Fruit fly (Drosophila melanogaster) whole organism, prepupa: ENCODE measurements around the gene Polr1F.
A peak's percentile ranks its signal among the peaks of the same experiment; 100 is the strongest.

Experiments
- Blimp-1 ChIP-seq: fragments of 200-800 bp; sonication (Bioruptor generic); optimal IDR thresholded peaks from 3 replicates; lab custom pipeline; 2017; ENCODE audit warnings: missing biosample characterization, missing genetic modification characterization, mild to moderate bottlenecking, moderate library complexity, missing genetic modification reagents
- CG10631 ChIP-seq: fragments of 200-800 bp; sonication (Bioruptor generic); optimal IDR thresholded peaks from 2 replicates; lab custom pipeline; 2016; ENCODE audit warnings: missing biosample characterization, missing genetic modification characterization
- CG10669 ChIP-seq: fragments of 200-800 bp; sonication (Bioruptor generic); optimal IDR thresholded peaks from 3 replicates; lab custom pipeline; 2018; ENCODE audit warnings: missing biosample characterization, mild to moderate bottlenecking, missing genetic modification characterization, moderate library complexity
- CG11294 ChIP-seq: fragments of 200-800 bp; sonication (Bioruptor generic); IDR thresholded peaks from 2 replicates; pipeline ENCODE4 v1.3.6; 2022; ENCODE audit warnings: missing biosample characterization, missing genetic modification characterization
- CG11762 ChIP-seq: fragments of 200-800 bp; sonication (Bioruptor generic); optimal IDR thresholded peaks from 3 replicates; lab custom pipeline; 2016; ENCODE audit warnings: missing biosample characterization, missing genetic modification characterization; ENCODE audit not compliant: insufficient read depth
- CG11902 ChIP-seq: fragments of 200-800 bp; sonication (Bioruptor generic); optimal IDR thresholded peaks from 3 replicates; lab custom pipeline; 2016; ENCODE audit warnings: missing biosample characterization, missing genetic modification characterization
- CG15336 ChIP-seq: fragments of 200-800 bp; sonication (Bioruptor generic); IDR thresholded peaks from 2 replicates; pipeline ENCODE4 v1.3.6; 2022; ENCODE audit warnings: missing biosample characterization, missing genetic modification characterization
- CG16779 ChIP-seq: fragments of 200-800 bp; sonication (Bioruptor generic); optimal IDR thresholded peaks from 3 replicates; lab custom pipeline; 2017; ENCODE audit warnings: missing biosample characterization, mild to moderate bottlenecking, missing genetic modification characterization
- CG31627 ChIP-seq: fragments of 200-800 bp; sonication (Bioruptor generic); optimal IDR thresholded peaks from 3 replicates; lab custom pipeline; 2016; ENCODE audit warnings: missing biosample characterization, missing genetic modification characterization
- CG32006 ChIP-seq: fragments of 200-800 bp; sonication (Bioruptor generic); optimal IDR thresholded peaks from 3 replicates; lab custom pipeline; 2017; ENCODE audit warnings: missing biosample characterization, mild to moderate bottlenecking, missing genetic modification characterization
- CG3919 ChIP-seq: fragments of 200-800 bp; sonication (Bioruptor generic); optimal IDR thresholded peaks from 3 replicates; lab custom pipeline; 2016; ENCODE audit warnings: missing biosample characterization, missing genetic modification characterization
- CG4318 ChIP-seq: fragments of 200-800 bp; sonication (Bioruptor generic); optimal IDR thresholded peaks from 3 replicates; lab custom pipeline; 2017; ENCODE audit warnings: missing biosample characterization, mild to moderate bottlenecking, missing genetic modification characterization
- CG6163 ChIP-seq: fragments of 200-800 bp; sonication (Bioruptor generic); IDR thresholded peaks from 3 replicates; pipeline ENCODE4 v1.3.6; 2022; ENCODE audit warnings: missing biosample characterization, missing genetic modification characterization
- CG6276 ChIP-seq: fragments of 200-800 bp; sonication (Bioruptor generic); optimal IDR thresholded peaks from 2 replicates; lab custom pipeline; 2017; ENCODE audit warnings: missing biosample characterization, mild to moderate bottlenecking, missing genetic modification characterization
- CG6792 ChIP-seq: fragments of 200-800 bp; sonication (Bioruptor generic); optimal IDR thresholded peaks from 3 replicates; lab custom pipeline; 2016; ENCODE audit warnings: missing biosample characterization, missing genetic modification characterization
- CG6808 ChIP-seq: fragments of 200-800 bp; sonication (Bioruptor generic); optimal IDR thresholded peaks from 3 replicates; lab custom pipeline; 2017; ENCODE audit warnings: missing biosample characterization, missing genetic modification characterization, mild to moderate bottlenecking, moderate library complexity, missing genetic modification reagents
- CG6854 ChIP-seq: fragments of 200-800 bp; sonication (Bioruptor generic); optimal IDR thresholded peaks from 2 replicates; lab custom pipeline; 2017; ENCODE audit warnings: missing biosample characterization, mild to moderate bottlenecking, missing genetic modification characterization
- CG7368 ChIP-seq: fragments of 200-800 bp; sonication (Bioruptor generic); optimal IDR thresholded peaks from 3 replicates; lab custom pipeline; 2016; ENCODE audit warnings: missing biosample characterization, missing genetic modification characterization
- CG8119 ChIP-seq: fragments of 200-800 bp; sonication (Bioruptor generic); IDR thresholded peaks from 3 replicates; pipeline ENCODE4 v1.3.6; 2022; ENCODE audit warnings: missing biosample characterization, missing genetic modification characterization
- CG8319 ChIP-seq: fragments of 200-800 bp; sonication (Bioruptor generic); optimal IDR thresholded peaks from 3 replicates; lab custom pipeline; 2016; ENCODE audit warnings: missing biosample characterization, missing genetic modification characterization
- CG9139 ChIP-seq: fragments of 200-800 bp; sonication (Bioruptor generic); optimal IDR thresholded peaks from 3 replicates; lab custom pipeline; 2017; ENCODE audit warnings: missing biosample characterization, mild to moderate bottlenecking, missing genetic modification characterization
- Eip75B ChIP-seq: fragments of 200-800 bp; sonication (Bioruptor generic); optimal IDR thresholded peaks from 3 replicates; lab custom pipeline; 2016; ENCODE audit warnings: missing biosample characterization, missing genetic modification characterization
- Eip78C ChIP-seq: fragments of 200-800 bp; sonication (Bioruptor generic); peaks from one replicate; lab custom pipeline; 2016; ENCODE audit warnings: missing biosample characterization, missing genetic modification characterization
- Eip93F ChIP-seq: fragments of 200-800 bp; sonication (Bioruptor generic); optimal IDR thresholded peaks from 2 replicates; lab custom pipeline; 2016; ENCODE audit warnings: missing biosample characterization, mild to moderate bottlenecking, missing genetic modification characterization
- Ets21C ChIP-seq: fragments of 200-800 bp; sonication (Bioruptor generic); optimal IDR thresholded peaks from 3 replicates; lab custom pipeline; 2016; ENCODE audit warnings: missing biosample characterization, missing genetic modification characterization
- Ets96B ChIP-seq: fragments of 200-800 bp; optimal IDR thresholded peaks from 2 replicates; lab custom pipeline; 2019; ENCODE audit warnings: missing biosample characterization, mild to moderate bottlenecking, missing genetic modification characterization, moderate library complexity
- Gug ChIP-seq: fragments of 200-800 bp; sonication (Bioruptor generic); IDR thresholded peaks from 2 replicates; pipeline ENCODE4 v1.3.6; 2022; ENCODE audit warnings: missing biosample characterization, missing genetic modification characterization
- Hr39 ChIP-seq: fragments of 200-800 bp; sonication (Bioruptor generic); optimal IDR thresholded peaks from 2 replicates; lab custom pipeline; 2016; ENCODE audit warnings: missing biosample characterization, missing genetic modification characterization
- Lpt ChIP-seq: fragments of 200-800 bp; sonication (Bioruptor generic); optimal IDR thresholded peaks from 3 replicates; lab custom pipeline; 2016; ENCODE audit warnings: missing biosample characterization, missing genetic modification characterization
- Met ChIP-seq: fragments of 200-800 bp; sonication (Bioruptor generic); optimal IDR thresholded peaks from 3 replicates; lab custom pipeline; 2016; ENCODE audit warnings: missing biosample characterization, missing genetic modification characterization
- OdsH ChIP-seq: fragments of 200-800 bp; sonication (Bioruptor generic); optimal IDR thresholded peaks from 3 replicates; lab custom pipeline; 2016; ENCODE audit warnings: missing biosample characterization, missing genetic modification characterization
- Smox ChIP-seq: fragments of 200-800 bp; sonication (Bioruptor generic); optimal IDR thresholded peaks from 3 replicates; lab custom pipeline; 2016; ENCODE audit warnings: missing biosample characterization, missing genetic modification characterization
- Sox102F ChIP-seq: fragments of 200-800 bp; sonication (Bioruptor generic); optimal IDR thresholded peaks from 2 replicates; lab custom pipeline; 2016; ENCODE audit warnings: missing biosample characterization, mild to moderate bottlenecking, missing genetic modification characterization
- Sox14 ChIP-seq: fragments of 200-800 bp; sonication (Bioruptor generic); optimal IDR thresholded peaks from 3 replicates; lab custom pipeline; 2016; ENCODE audit warnings: missing biosample characterization, missing genetic modification characterization
- Sox15 ChIP-seq: fragments of 200-800 bp; sonication (Bioruptor generic); optimal IDR thresholded peaks from 3 replicates; lab custom pipeline; 2016; ENCODE audit warnings: missing biosample characterization, missing genetic modification characterization
- achi ChIP-seq: fragments of 200-800 bp; sonication (Bioruptor generic); optimal IDR thresholded peaks from 3 replicates; lab custom pipeline; 2016; ENCODE audit warnings: missing biosample characterization, missing genetic modification characterization
- acj6 ChIP-seq: fragments of 200-800 bp; sonication (Bioruptor generic); optimal IDR thresholded peaks from 3 replicates; lab custom pipeline; 2016; ENCODE audit warnings: missing biosample characterization, missing genetic modification characterization
- cyc ChIP-seq: fragments of 200-800 bp; sonication (Bioruptor generic); optimal IDR thresholded peaks from 3 replicates; lab custom pipeline; 2016; ENCODE audit warnings: missing biosample characterization, missing genetic modification characterization
- dac ChIP-seq: fragments of 200-800 bp; sonication (Bioruptor generic); optimal IDR thresholded peaks from 2 replicates; lab custom pipeline; 2017; ENCODE audit warnings: missing biosample characterization, mild to moderate bottlenecking, missing genetic modification characterization
- dsx ChIP-seq: fragments of 200-800 bp; optimal IDR thresholded peaks from 3 replicates; lab custom pipeline; 2019; ENCODE audit warnings: missing biosample characterization, mild to moderate bottlenecking, missing genetic modification characterization, moderate library complexity; ENCODE audit not compliant: poor library complexity, severe bottlenecking
- eg ChIP-seq: fragments of 200-800 bp; sonication (Bioruptor generic); IDR thresholded peaks from 3 replicates; pipeline ENCODE4 v1.3.6; 2022; ENCODE audit warnings: missing biosample characterization, missing genetic modification characterization
- esn ChIP-seq: fragments of 200-800 bp; sonication (Bioruptor generic); optimal IDR thresholded peaks from 2 replicates; lab custom pipeline; 2016; ENCODE audit warnings: missing biosample characterization, mild to moderate bottlenecking, missing genetic modification characterization, moderate library complexity
- fd59A ChIP-seq: fragments of 200-800 bp; sonication (Bioruptor generic); optimal IDR thresholded peaks from 2 replicates; lab custom pipeline; 2017; ENCODE audit warnings: missing biosample characterization, mild to moderate bottlenecking, missing genetic modification characterization, missing genetic modification reagents
- fd85E ChIP-seq: fragments of 200-800 bp; sonication (Bioruptor generic); optimal IDR thresholded peaks from 3 replicates; lab custom pipeline; 2016; ENCODE audit warnings: missing biosample characterization, missing genetic modification characterization
- fkh ChIP-seq: fragments of 200-800 bp; sonication (Bioruptor generic); optimal IDR thresholded peaks from 3 replicates; lab custom pipeline; 2017; ENCODE audit warnings: missing biosample characterization, mild to moderate bottlenecking, missing genetic modification characterization, moderate library complexity
- lz ChIP-seq: fragments of 200-800 bp; sonication (Bioruptor generic); optimal IDR thresholded peaks from 3 replicates; lab custom pipeline; 2016; ENCODE audit warnings: missing biosample characterization, missing genetic modification characterization
- net ChIP-seq: fragments of 200-800 bp; sonication (Bioruptor generic); optimal IDR thresholded peaks from 3 replicates; lab custom pipeline; 2016; ENCODE audit warnings: missing biosample characterization, missing genetic modification characterization
- pdm3 ChIP-seq: fragments of 200-800 bp; sonication (Bioruptor generic); optimal IDR thresholded peaks from 3 replicates; lab custom pipeline; 2016; ENCODE audit warnings: missing biosample characterization, missing genetic modification characterization
- salr ChIP-seq, 2 experiments: fragments of 200-800 bp; sonication (Bioruptor generic); optimal IDR thresholded peaks; 3 replicates each; lab custom pipeline; 2016 to 2018; ENCODE audit warnings: missing biosample characterization in 2 of 2, missing genetic modification characterization in 2 of 2, mild to moderate bottlenecking in 1 of 2
- svp ChIP-seq: fragments of 200-800 bp; sonication (Bioruptor generic); peaks from one replicate; lab custom pipeline; 2016; ENCODE audit warnings: missing biosample characterization, missing genetic modification characterization
- topi ChIP-seq: fragments of 200-800 bp; sonication (Bioruptor generic); optimal IDR thresholded peaks from 3 replicates; lab custom pipeline; 2016; ENCODE audit warnings: missing biosample characterization, missing genetic modification characterization
- vri ChIP-seq: fragments of 200-800 bp; sonication (Bioruptor generic); optimal IDR thresholded peaks from 3 replicates; lab custom pipeline; 2016; ENCODE audit warnings: missing biosample characterization, mild to moderate bottlenecking, missing genetic modification characterization

The Polr1F gene

DNA sequence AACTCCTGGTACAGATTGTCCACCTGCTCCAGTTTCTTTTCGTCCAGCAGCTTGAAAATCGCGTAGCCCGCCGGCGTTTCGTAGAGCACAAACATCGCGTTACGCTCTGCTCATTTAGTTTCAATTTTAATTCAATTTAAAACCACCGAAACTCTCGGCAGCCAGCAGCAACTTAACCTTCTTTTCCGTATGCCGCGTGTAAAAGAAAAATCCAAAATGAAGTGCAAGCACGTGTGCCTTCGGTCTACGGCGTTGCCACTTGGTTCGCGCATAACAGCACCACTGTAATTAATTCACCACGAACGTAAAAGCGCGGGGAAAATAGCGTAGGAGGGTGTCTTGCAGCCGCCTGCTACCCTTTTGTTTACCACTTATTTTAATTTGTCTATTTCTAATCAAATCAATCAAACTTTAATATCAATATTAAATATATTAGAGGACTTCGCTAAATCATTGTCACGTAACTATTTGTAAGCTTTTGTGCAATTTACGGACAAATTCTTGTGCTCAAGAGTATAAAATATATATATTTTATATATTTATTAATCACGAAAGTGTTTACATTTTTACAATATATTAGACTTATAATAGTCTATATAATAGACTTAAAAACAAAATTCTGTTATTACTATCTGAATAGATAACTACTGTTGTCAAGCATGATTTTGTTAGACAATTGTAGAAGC, 11.0 kb upstream of the Polr1F start, which contains the start of gene nop5:
Gene nop5 (minus strand): TSS at position 227 of the 686 bp plus-strand sequence.
- TF ChIP-seq Gug (GFP tag; lab: Robert Waterston, UW) (no peak), CG8319 (GFP tag; lab: Kevin White, UChicago) (no peak), Eip93F (no peak), CG16779 (tag; lab: Kevin White, UChicago) (no peak), CG6276 (GFP tag; lab: Kevin White, UChicago) (no peak), Eip75B (GFP tag; lab: Kevin White, UChicago) (no peak), CG31627 (GFP tag; lab: Kevin White, UChicago) (peak; percentile 3), Sox102F (no peak), CG11902 (peak; percentile 4), net (GFP tag; lab: Kevin White, UChicago) (no peak), eg (GFP tag; lab: Robert Waterston, UW) (no peak), fd59A (GFP tag; lab: Kevin White, UChicago) (no peak), Hr39 (GFP tag; lab: Kevin White, UChicago) (no peak), CG11294 (no peak), lz (GFP tag; lab: Kevin White, UChicago) (peak; percentile 29), CG10631 (no peak), fd85E (GFP tag; lab: Kevin White, UChicago) (no peak), Eip78C (GFP tag; lab: Kevin White, UChicago) (no peak), CG6808 (GFP tag; lab: Kevin White, UChicago) (no peak), Sox15 (peak; percentile 47), Smox (no peak), CG6163 (peak; percentile 9; the same call in 1 of the 3 replicates), CG4318 (GFP tag; lab: Kevin White, UChicago) (no peak), CG9139 (GFP tag; lab: Kevin White, UChicago) (no peak), dsx (GFP tag; lab: Kevin White, UChicago) (no peak), fkh (no peak), Ets96B (peak; percentile 20), dac (GFP tag; lab: Kevin White, UChicago) (no peak), salr (GFP tag; optimal IDR thresholded peaks at IDR 0.05; lab: Kevin White, UChicago) (no peak), OdsH (GFP tag; lab: Kevin White, UChicago) (no peak), Lpt (no peak), CG6854 (GFP tag; lab: Kevin White, UChicago) (no peak), CG7368 (GFP tag; lab: Kevin White, UChicago) (no peak), CG11762 (GFP tag; lab: Kevin White, UChicago) (no peak), Sox14 (GFP tag; lab: Kevin White, UChicago) (no peak), vri (no peak), CG32006 (GFP tag; lab: Kevin White, UChicago) (peak; percentile 60), CG3919 (GFP tag; lab: Kevin White, UChicago) (no peak), acj6 (GFP tag; lab: Kevin White, UChicago) (no peak), esn (GFP tag; lab: Kevin White, UChicago) (peak; percentile 72), cyc (no peak), pdm3 (no peak), svp (GFP tag; lab: Kevin White, UChicago) (no peak), topi (no peak), Blimp-1 (GFP tag; lab: Kevin White, UChicago) (no peak), achi (GFP tag; lab: Kevin White, UChicago) (no peak), CG10669 (GFP tag; lab: Kevin White, UChicago) (no peak), Ets21C (GFP tag; lab: Kevin White, UChicago) (no peak), CG15336 (GFP tag; lab: Robert Waterston, UW) (0 out of 2 replicates have a peak, but pooled peaks have one; percentile 14), CG6792 (GFP tag; lab: Kevin White, UChicago) (no peak), CG8119 (peak; percentile 47; the same call in 1 of the 3 replicates), Met (no peak)
